Worm (Caenorhabditis elegans) whole organism, young adult: Measurements from ENCODE around the gene srbc-31.

Source experiments
- B0019.2 ChIP-seq: fragments of 200-800 bp; sonication (Bioruptor generic); conservative IDR thresholded peaks from 2 replicates; pipeline ENCODE4 v1.3.6; 2022; ENCODE audit warnings: missing genetic modification reagents, missing genetic modification characterization, missing compliant biosample characterization
- B0261.1 ChIP-seq: sonication (generic microtip); optimal IDR thresholded peaks from 2 replicates; lab custom pipeline; 2016; ENCODE audit warnings: mild to moderate bottlenecking, missing genetic modification characterization, moderate library complexity, missing compliant biosample characterization
- D2030.7 ChIP-seq: fragments of 200-800 bp; sonication (Bioruptor generic); IDR thresholded peaks from 2 replicates; pipeline ENCODE4 v1.3.6; 2022; ENCODE audit warnings: missing genetic modification reagents, missing genetic modification characterization, missing compliant biosample characterization
- F22D6.2 ChIP-seq: sonication (generic microtip); optimal IDR thresholded peaks from 2 replicates; lab custom pipeline; 2016; ENCODE audit warnings: mild to moderate bottlenecking, missing genetic modification characterization, missing compliant biosample characterization
- F52B5.7 ChIP-seq: sonication (generic microtip); optimal IDR thresholded peaks from 2 replicates; lab custom pipeline; 2016; ENCODE audit warnings: mild to moderate bottlenecking, missing genetic modification characterization, missing compliant biosample characterization
- Y53F4B.3 ChIP-seq: fragments of 200-800 bp; sonication (Bioruptor generic); IDR thresholded peaks from 2 replicates; pipeline ENCODE4 v1.3.6; 2022; ENCODE audit warnings: missing genetic modification reagents, missing genetic modification characterization, missing compliant biosample characterization
- Y79H2A.3 ChIP-seq: fragments of 200-800 bp; sonication (Bioruptor generic); conservative IDR thresholded peaks from 2 replicates; pipeline ENCODE4 v1.3.6; 2022; ENCODE audit warnings: missing genetic modification reagents, missing genetic modification characterization, missing compliant biosample characterization
- Y95B8A.8 ChIP-seq: fragments of 200-800 bp; sonication (Bioruptor generic); IDR thresholded peaks from 2 replicates; pipeline ENCODE4 v1.3.6; 2022; ENCODE audit warnings: missing genetic modification reagents, missing genetic modification characterization, missing compliant biosample characterization
- ZK185.1 ChIP-seq: sonication (generic microtip); optimal IDR thresholded peaks from 2 replicates; lab custom pipeline; 2016; ENCODE audit warnings: mild to moderate bottlenecking, missing genetic modification characterization, missing compliant biosample characterization; ENCODE audit not compliant: poor library complexity, severe bottlenecking
- aptf-3 ChIP-seq: fragments of 200-800 bp; sonication (Bioruptor generic); IDR thresholded peaks from 2 replicates; pipeline ENCODE4 v1.3.6; 2022; ENCODE audit warnings: missing genetic modification characterization, missing compliant biosample characterization
- atf-7 ChIP-seq: sonication (generic microtip); optimal IDR thresholded peaks from 2 replicates; lab custom pipeline; 2017; ENCODE audit warnings: mild to moderate bottlenecking, missing genetic modification characterization, missing compliant biosample characterization
- athp-1 ChIP-seq: sonication (generic microtip); optimal IDR thresholded peaks from 2 replicates; lab custom pipeline; 2017; ENCODE audit warnings: mild to moderate bottlenecking, missing genetic modification characterization, missing compliant biosample characterization
- attf-3 ChIP-seq: fragments of 200-800 bp; sonication (Bioruptor generic); conservative IDR thresholded peaks from 2 replicates; pipeline ENCODE4 v1.3.6; 2022; ENCODE audit warnings: missing genetic modification reagents, missing genetic modification characterization, missing compliant biosample characterization
- attf-6 ChIP-seq: fragments of 200-800 bp; sonication (Bioruptor generic); IDR thresholded peaks from 2 replicates; pipeline ENCODE4 v1.3.6; 2022; ENCODE audit warnings: missing genetic modification reagents, missing genetic modification characterization, missing compliant biosample characterization
- bed-1 ChIP-seq: fragments of 200-800 bp; sonication (Bioruptor generic); IDR thresholded peaks from 2 replicates; pipeline ENCODE4 v1.3.6; 2022; ENCODE audit warnings: missing genetic modification reagents, missing genetic modification characterization, missing compliant biosample characterization
- cebp-1 ChIP-seq, 2 experiments: fragments of 200-800 bp in 1 of 2; sonication (Bioruptor generic) in 1 of 2; sonication (generic microtip) in 1 of 2; IDR thresholded peaks in 1 of 2; optimal IDR thresholded peaks in 1 of 2; 2 replicates each; pipeline versions ENCODE4 v1.3.6 to Lab custom; 2017 to 2022; ENCODE audit warnings: missing compliant biosample characterization in 2 of 2, missing genetic modification characterization in 2 of 2, mild to moderate bottlenecking in 1 of 2, missing genetic modification reagents in 1 of 2, moderate library complexity in 1 of 2
- ceh-100 ChIP-seq: fragments of 200-800 bp; sonication (Bioruptor generic); IDR thresholded peaks from 2 replicates; pipeline ENCODE4 v1.3.6; 2022; ENCODE audit warnings: missing genetic modification reagents, missing genetic modification characterization, missing compliant biosample characterization
- ceh-40 ChIP-seq: fragments of 200-800 bp; sonication (Bioruptor generic); IDR thresholded peaks from 2 replicates; pipeline ENCODE4 v1.3.6; 2022; ENCODE audit warnings: missing genetic modification characterization, missing compliant biosample characterization
- ceh-58 ChIP-seq: fragments of 200-800 bp; sonication (Bioruptor generic); IDR thresholded peaks from 2 replicates; pipeline ENCODE4 v1.3.6; 2022; ENCODE audit warnings: missing genetic modification characterization, missing compliant biosample characterization
- egl-44 ChIP-seq: fragments of 200-800 bp; sonication (Bioruptor generic); IDR thresholded peaks from 2 replicates; pipeline ENCODE4 v1.3.6; 2022; ENCODE audit warnings: missing genetic modification reagents, missing genetic modification characterization, missing compliant biosample characterization
- ets-4 ChIP-seq: fragments of 200-800 bp; sonication (Bioruptor generic); optimal IDR thresholded peaks from 2 replicates; lab custom pipeline; 2018; ENCODE audit warnings: mild to moderate bottlenecking, missing genetic modification characterization, missing compliant biosample characterization
- hmg-1.2 ChIP-seq: fragments of 200-800 bp; sonication (Bioruptor generic); IDR thresholded peaks from 2 replicates; pipeline ENCODE4 v1.3.6; 2022; ENCODE audit warnings: missing genetic modification reagents, missing genetic modification characterization, missing compliant biosample characterization
- hmg-20 ChIP-seq: fragments of 200-800 bp; sonication (Bioruptor generic); IDR thresholded peaks from 2 replicates; pipeline ENCODE4 v1.3.6; 2022; ENCODE audit warnings: missing genetic modification reagents, missing genetic modification characterization, missing compliant biosample characterization
- lag-1 ChIP-seq: fragments of 200-800 bp; sonication (Bioruptor generic); IDR thresholded peaks from 2 replicates; pipeline ENCODE4 v1.3.6; 2022; ENCODE audit warnings: missing genetic modification reagents, missing genetic modification characterization, missing compliant biosample characterization
- let-526 ChIP-seq: fragments of 200-800 bp; sonication (Bioruptor generic); IDR thresholded peaks from 2 replicates; pipeline ENCODE4 v1.3.6; 2022; ENCODE audit warnings: missing genetic modification reagents, missing genetic modification characterization, missing compliant biosample characterization
- lsy-27 ChIP-seq: sonication (generic microtip); optimal IDR thresholded peaks from 2 replicates; lab custom pipeline; 2017; ENCODE audit warnings: missing genetic modification characterization, mild to moderate bottlenecking, missing compliant biosample characterization, antibody characterized with exemption, missing genotype, borderline replicate concordance; ENCODE audit not compliant: insufficient read depth
- mcd-1 ChIP-seq: fragments of 200-800 bp; sonication (Bioruptor generic); IDR thresholded peaks from 2 replicates; pipeline ENCODE4 v1.3.6; 2022; ENCODE audit warnings: missing genetic modification reagents, missing genetic modification characterization, missing compliant biosample characterization
- nfya-1 ChIP-seq: sonication (generic microtip); optimal IDR thresholded peaks from 2 replicates; lab custom pipeline; 2017; ENCODE audit warnings: antibody characterized with exemption, missing compliant biosample characterization, missing genetic modification characterization, borderline replicate concordance; ENCODE audit not compliant: insufficient read depth
- nfya-2 ChIP-seq: fragments of 200-800 bp; sonication (Bioruptor generic); IDR thresholded peaks from 2 replicates; pipeline ENCODE4 v1.3.6; 2022; ENCODE audit warnings: missing genetic modification reagents, missing genetic modification characterization, missing compliant biosample characterization
- nfyb-1 ChIP-seq: fragments of 200-800 bp; sonication (Bioruptor generic); IDR thresholded peaks from 2 replicates; pipeline ENCODE4 v1.3.6; 2022; ENCODE audit warnings: missing genetic modification reagents, missing genetic modification characterization, missing compliant biosample characterization
- nhr-120 ChIP-seq: fragments of 200-800 bp; sonication (Bioruptor generic); IDR thresholded peaks from 2 replicates; pipeline ENCODE4 v1.3.6; 2022; ENCODE audit warnings: missing genetic modification characterization, missing compliant biosample characterization
- nhr-27 ChIP-seq: fragments of 200-800 bp; sonication (Bioruptor generic); optimal IDR thresholded peaks from 2 replicates; lab custom pipeline; 2018; ENCODE audit warnings: mild to moderate bottlenecking, missing genetic modification characterization, moderate library complexity, missing compliant biosample characterization
- pha-4 ChIP-seq: fragments of 150-350 bp; sonication (generic microtip); optimal IDR thresholded peaks from 2 replicates; lab custom pipeline; 2014; ENCODE audit warnings: missing biosample characterization, missing genetic modification reagents, missing genetic modification characterization
- repo-1 ChIP-seq: sonication (generic microtip); optimal IDR thresholded peaks from 2 replicates; lab custom pipeline; 2017; ENCODE audit warnings: mild to moderate bottlenecking, missing genetic modification characterization, missing compliant biosample characterization
- sea-2 ChIP-seq: fragments of 200-800 bp; sonication (Bioruptor generic); IDR thresholded peaks from 2 replicates; pipeline ENCODE4 v1.3.6; 2022; ENCODE audit warnings: missing genetic modification characterization, missing compliant biosample characterization
- snpc-4 ChIP-seq, 5 experiments: fragments of 150-350 bp in 1 of 5; sonication (generic microtip) in 4 of 5; optimal IDR thresholded peaks; 2 replicates each; lab custom pipeline; 2014 to 2018; ENCODE audit warnings: missing genetic modification characterization in 5 of 5, missing biosample characterization in 3 of 5, antibody characterized with exemption in 2 of 5, mild to moderate bottlenecking in 2 of 5, missing compliant biosample characterization in 2 of 5, missing genotype in 2 of 5, moderate library complexity in 2 of 5, missing genetic modification reagents in 1 of 5
- tbp1 ChIP-seq: fragments of 200-800 bp; sonication (Bioruptor generic); optimal IDR thresholded peaks from 2 replicates; lab custom pipeline; 2018; ENCODE audit warnings: mild to moderate bottlenecking, missing genetic modification characterization, missing compliant biosample characterization

srbc-31 gene

ce11 chrV:3480346-3480745 lies 3.0 kb upstream of the srbc-31 start, which contains the start of gene srbc-30:
Gene srbc-30 (minus strand): TSS chrV:3480446.
- TF ChIP-seq ets-4 (GFP tag; lab: Kevin White, UChicago) (no peak), hmg-20 (no peak), athp-1 (tag; lab: Kevin White, UChicago) (no peak), F52B5.7 (tag; lab: Kevin White, UChicago) (no peak), egl-44 (GFP tag; lab: Robert Waterston, UW) (no peak), tbp1 (GFP tag; lab: Kevin White, UChicago) (no peak), sea-2 (GFP tag; lab: Robert Waterston, UW) (no peak), ceh-40 (GFP tag; lab: Robert Waterston, UW) (no peak), let-526 (GFP tag; lab: Robert Waterston, UW) (no peak), nhr-120 (GFP tag; lab: Robert Waterston, UW) (no peak), Y53F4B.3 (GFP tag; lab: Robert Waterston, UW) (no peak), aptf-3 (GFP tag; lab: Robert Waterston, UW) (no peak), repo-1 (tag; lab: Kevin White, UChicago) (no peak), pha-4 (tag; lab: Kevin White, UChicago) (no peak), Y95B8A.8 (GFP tag; lab: Robert Waterston, UW) (no peak)

ce11 chrV:3476228-3476627 lies 1.2 kb downstream of the srbc-31 start:
- TF ChIP-seq attf-6 = no peak
- TF ChIP-seq B0261.1 (tag; lab: Kevin White, UChicago) = no peak
- TF ChIP-seq lsy-27 (tag; lab: Kevin White, UChicago) = no peak
- no peak for TF ChIP-seq lag-1 (GFP tag; lab: Robert Waterston, UW)

- TF ChIP-seq attf-3 (GFP tag; lab: Robert Waterston, UW) (no peak), hmg-1.2 (no peak), ceh-100 (GFP tag; lab: Robert Waterston, UW) (no peak), atf-7 (tag; lab: Kevin White, UChicago) (no peak), F22D6.2 (tag; lab: Kevin White, UChicago) (no peak), D2030.7 (GFP tag; lab: Robert Waterston, UW) (no peak)
Measured at ce11 chrV:3475021-3475420, 2.4 kb downstream of the srbc-31 start, which contains the start of gene oac-2. Gene oac-2 (minus strand): TSS chrV:3475121.

- TF ChIP-seq nhr-27 (no peak), mcd-1 (GFP tag; lab: Robert Waterston, UW) (no peak), B0019.2 (no peak), bed-1 (no peak)
Measured at ce11 chrV:3470782-3471181, 6.6 kb downstream of the srbc-31 start, which contains the start of gene srbc-29. Gene srbc-29 (minus strand): TSS chrV:3470882.

ce11 chrV:3468436-3468835 lies 9.0 kb downstream of the srbc-31 start, which contains the start of gene gst-33:
Gene gst-33 (minus strand): TSS chrV:3468562.
- peak; percentile 88 for TF ChIP-seq hmg-1.2
- no peak for TF ChIP-seq ZK185.1 (tag; lab: Kevin White, UChicago)

- TF ChIP-seq snpc-4 (GFP tag; optimal IDR thresholded peaks at IDR 0.05; lab: Kevin White, UChicago) (no peak), snpc-4 (tag; optimal IDR thresholded peaks at IDR 0.05; lab: Kevin White, UChicago) (no peak), Y95B8A.8 (GFP tag; lab: Robert Waterston, UW) (no peak), cebp-1 (GFP tag; IDR thresholded peaks at IDR 0.05; lab: Robert Waterston, UW) (no peak), cebp-1 (tag; optimal IDR thresholded peaks at IDR 0.05; lab: Kevin White, UChicago) (no peak), nfya-1 (tag; lab: Kevin White, UChicago) (no peak), nfya-2 (GFP tag; lab: Robert Waterston, UW) (no peak), Y79H2A.3 (GFP tag; lab: Robert Waterston, UW) (no peak), nfyb-1 (GFP tag; lab: Robert Waterston, UW) (no peak), B0019.2 (no peak), ceh-58 (GFP tag; lab: Robert Waterston, UW) (no peak)
Measured at ce11 chrV:3464897-3465296, 12.5 kb downstream of the srbc-31 start.
